Worm (Caenorhabditis elegans): ENCODE data around the gene rps-0.
A peak's percentile ranks its signal among the peaks of the same experiment; 100 is the strongest.

rps-0 gene

DNA sequence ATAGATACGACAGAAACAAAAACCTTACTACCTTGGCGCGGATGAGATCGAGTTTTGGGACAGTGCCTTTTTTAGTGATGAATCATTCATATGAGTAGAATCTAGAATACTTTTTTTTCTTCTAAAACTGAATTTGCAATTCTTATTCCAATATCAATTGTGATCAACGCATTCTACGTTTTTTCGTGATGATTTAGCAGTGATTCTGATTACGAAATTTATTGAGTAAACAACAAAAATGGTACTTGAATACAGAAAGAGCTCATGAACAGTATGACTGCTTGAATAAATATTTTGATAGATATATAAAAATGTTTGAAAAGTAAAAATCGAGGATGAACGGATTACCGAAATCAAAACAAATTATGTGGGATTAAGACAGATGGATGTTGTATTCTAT lies 38.8 kb downstream of the rps-0 start, which contains the start of gene him-18:
Gene him-18, minus strand, starts transcription at position 101 of the 400 bp plus-strand sequence.
- no peak for TF ChIP-seq ces-1 (GFP tag; optimal IDR thresholded peaks at IDR 0.05)
- TF ChIP-seq dsc-1 (tag; optimal IDR thresholded peaks at IDR 0.05) = no peak
- no peak for TF ChIP-seq zag-1 (tag; optimal IDR thresholded peaks at IDR 0.05)
- TF ChIP-seq C04F5.9 (tag; optimal IDR thresholded peaks at IDR 0.05) = no peak
- TF ChIP-seq sup-37 (GFP tag; optimal IDR thresholded peaks at IDR 0.05) = no peak
- TF ChIP-seq nhr-237 (tag; optimal IDR thresholded peaks at IDR 0.05) = no peak
- TF ChIP-seq rnt-1 (tag; optimal IDR thresholded peaks at IDR 0.05) = no peak
- TF ChIP-seq ceh-88 (GFP tag; IDR thresholded peaks at IDR 0.05) = no peak
- no peak for TF ChIP-seq mdl-1 (tag; optimal IDR thresholded peaks at IDR 0.05)
- TF ChIP-seq nhr-47 (tag; optimal IDR thresholded peaks at IDR 0.05) = no peak
- TF ChIP-seq lin-15B (tag; optimal IDR thresholded peaks at IDR 0.05) = no peak
- TF ChIP-seq unc-86 (tag; optimal IDR thresholded peaks at IDR 0.05) = no peak
- no peak for TF ChIP-seq mab-9 (GFP tag; IDR thresholded peaks at IDR 0.05)
- TF ChIP-seq lir-3 (tag; optimal IDR thresholded peaks at IDR 0.05; ENCODE audit: poor library complexity) = no peak
- TF ChIP-seq C34B4.2 (tag; optimal IDR thresholded peaks at IDR 0.05) = no peak
- TF ChIP-seq lin-14 (GFP tag; optimal IDR thresholded peaks at IDR 0.05) = no peak
- TF ChIP-seq nhr-28 (tag; optimal IDR thresholded peaks at IDR 0.05) = no peak
- TF ChIP-seq isw-1 (GFP tag; IDR thresholded peaks at IDR 0.05) = no peak
- TF ChIP-seq ceh-82 (tag; optimal IDR thresholded peaks at IDR 0.05) = no peak
- no peak for TF ChIP-seq nhr-71 (tag; optimal IDR thresholded peaks at IDR 0.05)

DNA sequence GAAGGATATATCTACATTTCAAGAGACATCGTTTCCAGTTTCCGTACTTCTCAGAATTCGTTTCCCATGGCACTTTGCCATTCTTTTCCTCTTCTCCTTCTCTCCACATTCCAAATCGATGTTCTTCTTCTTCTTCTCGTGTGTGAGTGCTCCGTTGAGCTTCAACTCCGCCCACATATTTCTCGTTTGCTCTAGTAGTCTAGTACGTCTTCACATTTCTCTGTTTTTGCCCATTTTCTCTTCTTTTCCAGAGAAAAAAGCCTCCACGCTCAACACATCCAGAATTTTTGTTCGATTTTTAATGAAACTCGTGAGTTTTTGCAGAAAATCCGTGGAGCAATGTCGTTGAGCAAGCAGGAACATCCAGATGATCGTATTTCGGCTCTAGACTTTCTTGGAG lies 44.9 kb downstream of the rps-0 start, which contains the start of gene T04A8.18:
Gene T04A8.18, plus strand, starts transcription at position 301 of the 400 bp plus-strand sequence.
- no peak for TF ChIP-seq ces-1 (GFP tag; optimal IDR thresholded peaks at IDR 0.05)
- no peak for TF ChIP-seq ceh-88 (GFP tag; IDR thresholded peaks at IDR 0.05)
- TF ChIP-seq aha-1 (tag; optimal IDR thresholded peaks at IDR 0.05) = no peak
- no peak for TF ChIP-seq mef-2 (tag; optimal IDR thresholded peaks at IDR 0.05)
- no peak for TF ChIP-seq irx-1 (tag; optimal IDR thresholded peaks at IDR 0.05)
- no peak for TF ChIP-seq elt-3 (tag; optimal IDR thresholded peaks at IDR 0.05)
- TF ChIP-seq ceh-90 (tag; optimal IDR thresholded peaks at IDR 0.05) = no peak
- no peak for TF ChIP-seq skn-1 (tag; optimal IDR thresholded peaks at IDR 0.05)
- no peak for TF ChIP-seq snu-23 (GFP tag; optimal IDR thresholded peaks at IDR 0.05)

DNA sequence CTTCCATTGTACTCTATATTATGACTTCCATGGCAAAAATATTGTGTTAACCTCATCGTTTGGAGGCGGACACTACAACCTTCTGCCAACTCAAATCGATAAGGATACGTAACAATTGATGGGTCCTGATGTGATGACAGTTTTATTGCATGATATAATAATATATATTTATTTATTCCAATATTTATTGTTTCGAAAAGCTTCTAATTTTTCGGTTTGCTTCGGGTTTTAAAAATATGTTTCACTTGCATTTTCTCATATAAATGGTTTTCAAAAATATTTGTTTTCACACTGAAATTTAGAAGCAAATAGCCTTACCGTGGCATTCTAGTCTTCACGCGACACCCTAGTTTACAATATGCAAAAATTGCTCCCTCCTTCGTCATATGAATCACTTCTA lies 47.2 kb downstream of the rps-0 start, which contains the start of gene T04A8.13:
Gene T04A8.13, plus strand, starts transcription at position 301 of the 400 bp plus-strand sequence.
- no peak for TF ChIP-seq nhr-77 (tag; optimal IDR thresholded peaks at IDR 0.05)
- TF ChIP-seq efl-1 (optimal IDR thresholded peaks at IDR 0.05) = no peak
- peak in 1 of 2 experiments; percentile 2 for TF ChIP-seq efl-1 (GFP tag; optimal IDR thresholded peaks at IDR 0.05 in 1 of 2)

DNA sequence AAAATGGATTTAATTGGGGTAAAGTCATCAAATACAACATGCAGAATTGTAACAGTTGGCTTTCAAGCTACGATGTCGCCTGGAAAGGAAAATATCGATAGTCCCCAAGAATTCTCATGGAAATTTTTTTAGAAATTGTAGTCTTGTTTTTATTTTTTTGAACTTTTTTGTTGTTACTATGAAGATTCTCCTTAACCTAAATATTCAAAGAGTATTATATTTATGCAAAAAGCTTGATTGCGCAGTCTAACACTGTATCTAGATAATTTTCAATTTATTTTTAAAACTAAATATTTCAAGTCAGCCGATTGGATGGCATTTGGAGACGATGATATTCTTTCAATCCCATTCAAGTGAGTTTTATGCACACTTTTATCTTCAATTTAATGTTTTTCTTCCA lies 48.6 kb downstream of the rps-0 start, which contains the start of gene pgap-2:
Gene pgap-2, plus strand, starts transcription at position 301 of the 400 bp plus-strand sequence.
- TF ChIP-seq alr-1 (tag; optimal IDR thresholded peaks at IDR 0.05; ENCODE audit: borderline replicate concordance) (no peak), aly-2 (tag; optimal IDR thresholded peaks at IDR 0.05) (no peak), unc-30 (tag; optimal IDR thresholded peaks at IDR 0.05) (no peak), nhr-237 (tag; optimal IDR thresholded peaks at IDR 0.05) (no peak), fos-1 (tag; optimal IDR thresholded peaks at IDR 0.05) (no peak), ces-1 (GFP tag; optimal IDR thresholded peaks at IDR 0.05) (no peak), nhr-20 (tag; optimal IDR thresholded peaks at IDR 0.05) (no peak), aha-1 (tag; optimal IDR thresholded peaks at IDR 0.05) (no peak), elt-2 (tag; optimal IDR thresholded peaks at IDR 0.05) (no peak), blmp-1 (tag; optimal IDR thresholded peaks at IDR 0.05) (no peak), nhr-47 (tag; optimal IDR thresholded peaks at IDR 0.05) (no peak), efl-3 (GFP tag; optimal IDR thresholded peaks at IDR 0.05) (no peak), lir-3 (tag; optimal IDR thresholded peaks at IDR 0.05; ENCODE audit: poor library complexity) (no peak), C16A3.4 (tag; optimal IDR thresholded peaks at IDR 0.05) (no peak), ceh-63 (GFP tag; optimal IDR thresholded peaks at IDR 0.05) (no peak), irx-1 (tag; optimal IDR thresholded peaks at IDR 0.05) (no peak), fkh-8 (tag; optimal IDR thresholded peaks at IDR 0.05) (no peak), ceh-90 (tag; optimal IDR thresholded peaks at IDR 0.05) (no peak)

Measured in whole organism, L1 larva.